Worm (Caenorhabditis elegans) whole organism, L3 larva: ENCODE measurements around the gene che-10.

Experiments
- ama-1 ChIP-seq: fragments of 150-350 bp; optimal IDR thresholded peaks from 2 replicates; lab custom pipeline; 2018
- elt-1 ChIP-seq: fragments of 150-350 bp; optimal IDR thresholded peaks from 2 replicates; lab custom pipeline; 2014; ENCODE audit warnings: missing biosample characterization, missing genetic modification characterization
- eor-1 ChIP-seq, 2 experiments: fragments of 150-350 bp; optimal IDR thresholded peaks; 2 replicates each; lab custom pipeline; 2014 to 2018; ENCODE audit warnings: missing biosample characterization in 2 of 2, missing genetic modification characterization in 2 of 2
- lsy-12 ChIP-seq: sonication (generic microtip); optimal IDR thresholded peaks from 2 replicates; lab custom pipeline; 2016; ENCODE audit warnings: mild to moderate bottlenecking, missing genetic modification characterization, missing compliant biosample characterization
- mdl-1 ChIP-seq: fragments of 150-350 bp; optimal IDR thresholded peaks from 2 replicates; lab custom pipeline; 2014; ENCODE audit warnings: missing biosample characterization, missing genetic modification characterization
- nhr-76 ChIP-seq: fragments of 150-350 bp; sonication (generic microtip); optimal IDR thresholded peaks from 5 replicates; lab custom pipeline; 2014; ENCODE audit warnings: missing biosample characterization, missing genetic modification characterization
- unc-62 ChIP-seq: fragments of 150-350 bp; sonication (generic microtip); optimal IDR thresholded peaks from 4 replicates; lab custom pipeline; 2014; ENCODE audit warnings: missing biosample characterization, missing genetic modification reagents, missing genetic modification characterization

DNA sequence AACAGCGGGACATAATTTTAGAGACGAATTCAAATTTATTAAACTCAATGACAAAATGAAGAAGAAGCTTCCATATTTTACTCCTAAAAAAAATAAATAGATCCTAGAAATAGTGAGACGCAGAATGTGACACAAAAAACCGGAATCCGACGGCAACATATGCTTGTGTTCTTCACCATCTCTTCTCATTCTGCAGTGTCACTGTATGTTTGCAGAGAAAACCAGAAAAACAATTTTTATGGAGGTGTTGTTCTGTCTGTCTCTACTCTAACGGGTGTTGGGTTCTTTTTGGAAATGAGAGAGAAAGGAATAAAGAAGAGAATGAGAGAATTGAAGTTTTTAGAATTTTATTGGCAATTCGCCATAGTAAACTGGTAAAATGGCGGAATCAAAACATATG is 750 bp upstream of the che-10 start:
- TF ChIP-seq elt-1 (tag; lab: Kevin White, UChicago) (no peak), ama-1 (lab: Kevin White, UChicago) (no peak), lsy-12 (no peak), eor-1 (tag; optimal IDR thresholded peaks at IDR 0.05; lab: Kevin White, UChicago) (no peak), nhr-76 (no peak), mdl-1 (no peak), unc-62 (GFP tag; lab: Kevin White, UChicago) (no peak)
